Worm (Caenorhabditis elegans) whole organism, L4 larva: ENCODE data around the gene F21D5.6.

Source experiments
- Y75B8A.6 ChIP-seq: fragments of 200-800 bp; sonication (Bioruptor generic); IDR thresholded peaks from 2 replicates; pipeline ENCODE4 v1.3.6; 2022; ENCODE audit warnings: missing genetic modification reagents, missing genetic modification characterization, missing compliant biosample characterization
- aha-1 ChIP-seq: fragments of 150-350 bp; peaks from one replicate; lab custom pipeline; 2014; ENCODE audit warnings: missing biosample characterization, missing genetic modification characterization
- aly-2 ChIP-seq: sonication (generic microtip); optimal IDR thresholded peaks from 2 replicates; lab custom pipeline; 2018; ENCODE audit warnings: missing biosample characterization, missing genetic modification characterization
- ceh-82 ChIP-seq: sonication (generic microtip); optimal IDR thresholded peaks from 2 replicates; lab custom pipeline; 2017; ENCODE audit warnings: missing biosample characterization, missing genetic modification characterization
- dmd-8 ChIP-seq: fragments of 200-800 bp; sonication (Bioruptor generic); IDR thresholded peaks from 2 replicates; pipeline ENCODE4 v1.3.6; 2022; ENCODE audit warnings: missing genetic modification characterization, missing compliant biosample characterization
- dpl-1 ChIP-seq: fragments of 150-350 bp; optimal IDR thresholded peaks from 2 replicates; lab custom pipeline; 2014; ENCODE audit warnings: missing biosample characterization, missing genetic modification reagents, missing genetic modification characterization
- mdl-1 ChIP-seq, 2 experiments: fragments of 150-350 bp in 1 of 2; sonication (generic microtip) in 1 of 2; optimal IDR thresholded peaks; 2 replicates each; lab custom pipeline; 2014 to 2017; ENCODE audit warnings: missing biosample characterization in 2 of 2, missing genetic modification characterization in 2 of 2
- nhr-237 ChIP-seq: sonication (generic microtip); optimal IDR thresholded peaks from 2 replicates; lab custom pipeline; 2017; ENCODE audit warnings: missing biosample characterization, missing genetic modification characterization
- snpc-4 ChIP-seq: fragments of 150-350 bp; optimal IDR thresholded peaks from 2 replicates; lab custom pipeline; 2014; ENCODE audit warnings: missing biosample characterization, missing genetic modification characterization

DNA sequence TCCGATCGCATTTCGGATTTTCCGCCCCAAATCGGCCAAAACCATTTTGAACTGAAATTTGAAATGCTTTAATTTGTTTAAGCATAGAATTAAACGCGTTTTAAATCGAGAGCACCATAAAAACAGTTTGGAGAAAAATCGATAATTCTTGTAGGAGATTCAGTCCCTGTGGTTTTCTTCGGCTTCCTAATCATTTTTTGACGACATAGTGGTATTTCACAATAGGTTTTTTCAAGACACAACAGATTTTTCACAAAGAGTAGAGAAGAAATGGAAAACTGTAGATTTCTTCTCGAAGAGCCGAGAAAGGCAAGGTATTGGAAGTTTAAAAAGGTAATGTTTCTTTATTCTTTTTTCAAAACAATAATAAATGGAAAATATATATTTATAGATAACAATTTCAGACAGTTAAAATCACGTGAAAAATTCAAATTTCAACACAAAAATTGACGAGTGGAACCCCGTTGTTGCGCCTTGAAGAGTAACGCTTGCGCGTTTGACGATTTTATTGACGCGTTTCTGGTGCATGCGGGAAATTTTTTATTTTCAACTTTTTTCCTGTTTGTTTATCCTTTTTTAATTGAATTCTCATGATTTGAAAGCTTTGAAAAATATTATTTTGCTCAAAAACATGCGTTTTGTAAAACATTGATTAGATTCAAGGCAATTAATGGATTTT is 2.6 kb upstream of the F21D5.6 start, which contains the start of gene F21D5.7:
- no peak for TF ChIP-seq dmd-8
- TF ChIP-seq Y75B8A.6 (GFP tag; lab: Robert Waterston, UW) = no peak
- TF ChIP-seq ceh-82 (tag; lab: Kevin White, UChicago) = no peak
- TF ChIP-seq nhr-237 (tag; lab: Kevin White, UChicago) = no peak
- peak; percentile 76 for TF ChIP-seq aha-1 (tag; lab: Kevin White, UChicago)
- TF ChIP-seq snpc-4 (tag; lab: Kevin White, UChicago) = no peak
- no peak for TF ChIP-seq aly-2
- peak; percentile 86 for TF ChIP-seq dpl-1 (GFP tag; lab: Kevin White, UChicago)
- TF ChIP-seq mdl-1 (tag; optimal IDR thresholded peaks at IDR 0.05; lab: Kevin White, UChicago) = peak in 1 of 2 experiments; percentile 51
